Fruit fly (Drosophila melanogaster): ENCODE measurements around the gene mus81.

The mus81 gene

DNA sequence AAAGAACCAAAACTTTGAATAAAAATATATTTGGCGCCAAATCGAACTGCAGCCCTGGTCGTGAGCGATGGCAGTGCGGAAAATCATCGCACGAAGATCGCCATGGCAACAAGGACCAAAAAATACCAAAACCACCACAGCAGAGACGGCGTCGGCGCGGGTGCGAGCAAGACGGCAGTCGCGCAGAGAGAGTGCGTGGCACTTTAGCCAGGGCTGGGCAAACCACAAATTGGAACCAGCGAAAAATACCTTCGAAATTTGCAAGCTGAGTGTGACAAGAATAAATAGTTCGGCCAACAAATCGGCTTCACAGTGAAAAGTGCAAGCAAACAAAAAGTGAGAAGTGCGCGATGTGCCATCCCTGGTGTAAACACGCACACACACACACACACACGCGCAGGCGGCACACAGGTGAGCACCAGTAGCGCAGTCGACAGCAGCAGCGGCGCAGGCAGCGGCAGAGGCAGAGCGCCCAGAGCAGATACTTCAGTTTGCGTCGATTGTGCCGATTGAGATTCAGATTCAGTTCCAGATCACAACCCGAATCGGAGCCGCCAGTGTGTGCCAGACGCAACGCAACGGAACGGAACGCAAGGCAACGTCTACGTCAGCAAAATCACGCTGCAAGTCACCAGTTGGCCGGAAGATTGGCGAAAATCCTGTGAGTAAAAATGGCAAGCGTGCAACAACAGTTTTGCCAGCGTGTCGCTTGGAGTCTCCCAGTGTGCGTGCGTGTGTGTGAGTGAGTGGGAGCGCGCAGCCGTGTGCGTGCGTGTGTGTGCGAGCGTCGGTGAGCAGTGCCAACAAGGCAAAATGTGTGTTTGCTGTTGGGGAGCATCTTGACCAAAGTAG is 5.6 kb upstream of the mus81 start, which contains the start of gene TRAM (continued):
- TF ChIP-seq Dbx (GFP tag; IDR thresholded peaks at IDR 0.05) = peak; percentile 99
- peak; percentile 100 for TF ChIP-seq Med (GFP tag)
- peak; percentile 99 for TF ChIP-seq CG11085 (GFP tag; IDR thresholded peaks at IDR 0.05)
- peak; percentile 68 for TF ChIP-seq CG15479 (GFP tag; optimal IDR thresholded peaks at IDR 0.05)
- TF ChIP-seq B-H1 (GFP tag; IDR thresholded peaks at IDR 0.05) = peak; percentile 98
- peak; percentile 98 for TF ChIP-seq CG8089 (GFP tag; optimal IDR thresholded peaks at IDR 0.05)
- TF ChIP-seq CG3726 (GFP tag; IDR thresholded peaks at IDR 0.05) = peak; percentile 99
- peak; percentile 99 for TF ChIP-seq zfh1 (GFP tag; IDR thresholded peaks at IDR 0.05)
- peak; percentile 97 for TF ChIP-seq Dek (tag; optimal IDR thresholded peaks at IDR 0.05)
- no peak for TF ChIP-seq D (optimal IDR thresholded peaks at IDR 0.05)
- TF ChIP-seq D (GFP tag; optimal IDR thresholded peaks at IDR 0.05) = peak; percentile 98
- TF ChIP-seq CG2116 (GFP tag; optimal IDR thresholded peaks at IDR 0.05) = peak; percentile 87
- peak; percentile 96 for TF ChIP-seq CG15696 (tag; optimal IDR thresholded peaks at IDR 0.05)
- TF ChIP-seq Mad (GFP tag; optimal IDR thresholded peaks at IDR 0.05) = peak; percentile 98
- TF ChIP-seq B-H2 (GFP tag; optimal IDR thresholded peaks at IDR 0.05) = peak; percentile 99
- peak; percentile 98 for TF ChIP-seq tx (GFP tag; optimal IDR thresholded peaks at IDR 0.05)
- TF ChIP-seq YL-1 (GFP tag; optimal IDR thresholded peaks at IDR 0.05) = peak; percentile 99
- TF ChIP-seq CG1233 (GFP tag; optimal IDR thresholded peaks at IDR 0.05) = peak; percentile 97
- TF ChIP-seq Bdp1 (GFP tag; optimal IDR thresholded peaks at IDR 0.05) = peak; percentile 93
- peak; percentile 81 for TF ChIP-seq CG13287 (GFP tag; IDR thresholded peaks at IDR 0.05; ENCODE audit: partially characterized antibody)
- peak; percentile 89 for TF ChIP-seq CG10565 (GFP tag; optimal IDR thresholded peaks at IDR 0.05)
- peak; percentile 99 for TF ChIP-seq CG16863 (GFP tag; optimal IDR thresholded peaks at IDR 0.05)
- TF ChIP-seq usp (GFP tag; optimal IDR thresholded peaks at IDR 0.05) = no peak
- peak; percentile 99 for TF ChIP-seq CG2120 (GFP tag; optimal IDR thresholded peaks at IDR 0.05)
- TF ChIP-seq HHEX (GFP tag; optimal IDR thresholded peaks at IDR 0.05) = peak; percentile 99
- peak; percentile 98 for TF ChIP-seq Lhr (GFP tag; optimal IDR thresholded peaks at IDR 0.05)
- TF ChIP-seq CG12155 (GFP tag; optimal IDR thresholded peaks at IDR 0.05) = peak; percentile 97
- peak; percentile 89 for TF ChIP-seq CG3995 (GFP tag; optimal IDR thresholded peaks at IDR 0.05)
- TF ChIP-seq h (optimal IDR thresholded peaks at IDR 0.05) = no peak
- peak; percentile 98 for TF ChIP-seq HLH54F (GFP tag; optimal IDR thresholded peaks at IDR 0.05)
- no peak for TF ChIP-seq lov (optimal IDR thresholded peaks at IDR 0.05)
- TF ChIP-seq lov (GFP tag; IDR thresholded peaks at IDR 0.05) = peak; percentile 99
- TF ChIP-seq crol (GFP tag; IDR thresholded peaks at IDR 0.05) = peak; percentile 88
- TF ChIP-seq CG4328 (GFP tag; optimal IDR thresholded peaks at IDR 0.05) = peak; percentile 99
- TF ChIP-seq Chrac-16 (GFP tag; optimal IDR thresholded peaks at IDR 0.05) = peak; percentile 99
- TF ChIP-seq exex (tag; optimal IDR thresholded peaks at IDR 0.05) = peak; percentile 84
- TF ChIP-seq crp (GFP tag; optimal IDR thresholded peaks at IDR 0.05) = peak in 1 of 2 experiments; percentile 76
- peak; percentile 97 for TF ChIP-seq gt (GFP tag; IDR thresholded peaks at IDR 0.05)
- TF ChIP-seq CG9609 (GFP tag; optimal IDR thresholded peaks at IDR 0.05) = peak; percentile 99
- peak; percentile 99 for TF ChIP-seq CG6689 (GFP tag; IDR thresholded peaks at IDR 0.05)
- TF ChIP-seq bab2 (GFP tag; optimal IDR thresholded peaks at IDR 0.05) = peak; percentile 99
- peak; percentile 82 for TF ChIP-seq CG6791 (GFP tag; IDR thresholded peaks at IDR 0.05; ENCODE audit: partially characterized antibody)
- peak; percentile 67 for TF ChIP-seq zen2 (GFP tag; IDR thresholded peaks at IDR 0.05; ENCODE audit: partially characterized antibody)
- TF ChIP-seq Ets97D (GFP tag; optimal IDR thresholded peaks at IDR 0.05) = peak; percentile 89
- TF ChIP-seq fd96Cb (tag; optimal IDR thresholded peaks at IDR 0.05) = peak; percentile 96
- TF ChIP-seq Dll (GFP tag; IDR thresholded peaks at IDR 0.05; ENCODE audit: partially characterized antibody) = peak; percentile 82
- peak; percentile 97 for TF ChIP-seq Camta (GFP tag; optimal IDR thresholded peaks at IDR 0.05)
- peak; percentile 87 for TF ChIP-seq CG8281 (tag; optimal IDR thresholded peaks at IDR 0.05)
- TF ChIP-seq Aef1 (GFP tag; IDR thresholded peaks at IDR 0.05) = peak; percentile 99
- TF ChIP-seq zfh2 (GFP tag; optimal IDR thresholded peaks at IDR 0.05) = peak; percentile 98
